Worm (Caenorhabditis elegans): ENCODE results near the gene T05A7.1.

Gene T05A7.1

ce11 chrII:4706359-4706871 is 28.4 kb downstream of the T05A7.1 start, which contains the start of the genes F10G7.9 and tsn-1 (continued):
- no peak for TF ChIP-seq sptf-2 (GFP tag; optimal IDR thresholded peaks at IDR 0.05)
- TF ChIP-seq attf-6 (GFP tag; IDR thresholded peaks at IDR 0.05), result no peak
- peak; percentile 30 for TF ChIP-seq tbp1 (GFP tag; optimal IDR thresholded peaks at IDR 0.05)
- peak; percentile 29 for TF ChIP-seq F23B12.7 (tag; optimal IDR thresholded peaks at IDR 0.05; ENCODE audit: insufficient read depth)
- no peak for TF ChIP-seq madf-10 (tag; optimal IDR thresholded peaks at IDR 0.05)
- TF ChIP-seq ztf-26 (tag; optimal IDR thresholded peaks at IDR 0.05), result no peak
- peak; percentile 25; the same call in 1 of the 2 replicates for TF ChIP-seq pbrm-1 (GFP tag; IDR thresholded peaks at IDR 0.05)
- TF ChIP-seq snpc-4 (GFP tag; optimal IDR thresholded peaks at IDR 0.05), result no peak
- peak in 3 of 4 experiments; percentile 7 to 53 (median 28) for TF ChIP-seq snpc-4 (tag; optimal IDR thresholded peaks at IDR 0.05)
- no peak for TF ChIP-seq ceh-58 (GFP tag; IDR thresholded peaks at IDR 0.05)
- peak; percentile 74 for TF ChIP-seq snpc-3.4 (tag; optimal IDR thresholded peaks at IDR 0.05)

ce11 chrII:4710120-4710519 is 32.1 kb downstream of the T05A7.1 start, which contains the start of gene tag-151:
Gene tag-151, plus strand, starts transcription at chrII:4710277.
- TF ChIP-seq ama-1 (optimal IDR thresholded peaks at IDR 0.05), result no peak
- TF ChIP-seq ama-1 (GFP tag; optimal IDR thresholded peaks at IDR 0.05), result peak in 1 of 2 experiments; percentile 71
- TF ChIP-seq madf-6 (GFP tag; IDR thresholded peaks at IDR 0.05), result peak; percentile 40
- 0 out of 2 replicates have a peak, but pooled peaks have one; percentile 31 for TF ChIP-seq nfya-2 (GFP tag; IDR thresholded peaks at IDR 0.05)
- TF ChIP-seq F57C9.4 (tag; optimal IDR thresholded peaks at IDR 0.05), result no peak
- peak; percentile 70; the same call in 1 of the 2 replicates for TF ChIP-seq madf-3 (GFP tag; IDR thresholded peaks at IDR 0.05)
- TF ChIP-seq nhr-179 (tag; optimal IDR thresholded peaks at IDR 0.05), result no peak
- TF ChIP-seq rpc-1 (optimal IDR thresholded peaks at IDR 0.05), result no peak
- TF ChIP-seq rpc-1 (tag; optimal IDR thresholded peaks at IDR 0.05), result no peak
- TF ChIP-seq ekl-4 (GFP tag; IDR thresholded peaks at IDR 0.05), result peak; percentile 49; the same call in 1 of the 2 replicates
- peak; percentile 73 for TF ChIP-seq Y56A3A.18 (GFP tag; IDR thresholded peaks at IDR 0.05)
- no peak for TF ChIP-seq K11D2.4 (GFP tag; IDR thresholded peaks at IDR 0.05)
- TF ChIP-seq let-607 (tag; optimal IDR thresholded peaks at IDR 0.05), result peak in 1 of 2 experiments; percentile 45
- TF ChIP-seq unc-130 (GFP tag; optimal IDR thresholded peaks at IDR 0.05), result peak; percentile 46
- TF ChIP-seq unc-62 (GFP tag; optimal IDR thresholded peaks at IDR 0.05), result no peak
- no peak for TF ChIP-seq snpc-4 (GFP tag; optimal IDR thresholded peaks at IDR 0.05)
- peak in 2 of 4 experiments; percentile 13 to 29 for TF ChIP-seq snpc-4 (tag; optimal IDR thresholded peaks at IDR 0.05)
- TF ChIP-seq snpc-1.1 (tag; optimal IDR thresholded peaks at IDR 0.05; ENCODE audit: insufficient read depth), result no peak
- peak in 1 of 3 experiments; percentile 1 for TF ChIP-seq lin-35 (GFP tag; optimal IDR thresholded peaks at IDR 0.05)
- peak; percentile 37 for TF ChIP-seq athp-1 (tag; optimal IDR thresholded peaks at IDR 0.05)
- TF ChIP-seq ceh-100 (GFP tag; IDR thresholded peaks at IDR 0.05), result no peak
- peak; percentile 5 for TF ChIP-seq him-1 (tag; optimal IDR thresholded peaks at IDR 0.05)
- TF ChIP-seq chd-7 (tag; optimal IDR thresholded peaks at IDR 0.05), result peak; percentile 49
- peak; percentile 66; the same call in 1 of the 2 replicates for TF ChIP-seq B0336.3 (GFP tag; IDR thresholded peaks at IDR 0.05)
- TF ChIP-seq lin-54 (GFP tag; optimal IDR thresholded peaks at IDR 0.05), result peak; percentile 43
- peak; percentile 9 for TF ChIP-seq tlf-1 (GFP tag; optimal IDR thresholded peaks at IDR 0.05)
- peak; percentile 16 for TF ChIP-seq F52B5.7 (tag; optimal IDR thresholded peaks at IDR 0.05)
- no peak for TF ChIP-seq nhr-80 (tag; optimal IDR thresholded peaks at IDR 0.05)
- TF ChIP-seq snpc-3.4 (tag; optimal IDR thresholded peaks at IDR 0.05), result peak; percentile 66
- no peak for TF ChIP-seq rcor-1 (GFP tag; IDR thresholded peaks at IDR 0.05)
- TF ChIP-seq hrde-1 (tag; optimal IDR thresholded peaks at IDR 0.05; ENCODE audit: borderline replicate concordance), result peak; percentile 77
- peak; percentile 23 for TF ChIP-seq xnd-1 (tag; optimal IDR thresholded peaks at IDR 0.05)
- peak; percentile 24 for TF ChIP-seq F49E8.2 (tag; optimal IDR thresholded peaks at IDR 0.05; ENCODE audit: insufficient read depth)
- TF ChIP-seq Y53G8AR.9 (GFP tag; conservative IDR thresholded peaks at IDR 0.05), result 0 out of 2 replicates have a peak, but pooled peaks have one; percentile 61
- TF ChIP-seq repo-1 (tag; optimal IDR thresholded peaks at IDR 0.05), result peak; percentile 60
- TF ChIP-seq Y67H2A.10 (GFP tag; conservative IDR thresholded peaks at IDR 0.05), result no peak
- TF ChIP-seq Y95B8A.8 (GFP tag; IDR thresholded peaks at IDR 0.05), result 0 out of 2 replicates have a peak, but pooled peaks have one; percentile 8
- TF ChIP-seq lin-40 (tag; optimal IDR thresholded peaks at IDR 0.05), result peak; percentile 9

All from whole organism, young adult.